Fruit fly (Drosophila melanogaster) whole organism, adult: ENCODE data around the gene trio.

Experiments
- CG11617 ChIP-seq: fragments of 200-800 bp; sonication (Bioruptor generic); optimal IDR thresholded peaks from 2 replicates; lab custom pipeline; 2017; ENCODE audit warnings: mild to moderate bottlenecking, missing biosample characterization, missing genetic modification reagents, missing genetic modification characterization
- CG12768 ChIP-seq: fragments of 200-800 bp; sonication (Bioruptor generic); optimal IDR thresholded peaks from 2 replicates; lab custom pipeline; 2017; ENCODE audit warnings: missing biosample characterization, missing genetic modification characterization, mild to moderate bottlenecking, moderate library complexity, missing genetic modification reagents
- CG14711 ChIP-seq: fragments of 200-800 bp; sonication (Bioruptor generic); optimal IDR thresholded peaks from 2 replicates; lab custom pipeline; 2018; ENCODE audit warnings: missing biosample characterization, mild to moderate bottlenecking, missing genetic modification characterization, moderate library complexity
- CG1620 ChIP-seq: fragments of 200-800 bp; sonication (Bioruptor generic); optimal IDR thresholded peaks from 2 replicates; lab custom pipeline; 2016; ENCODE audit warnings: missing biosample characterization, missing genetic modification characterization
- CG33017 ChIP-seq: fragments of 200-800 bp; sonication (Bioruptor generic); optimal IDR thresholded peaks from 2 replicates; lab custom pipeline; 2018; ENCODE audit warnings: missing biosample characterization, mild to moderate bottlenecking, missing genetic modification characterization, moderate library complexity
- CG5204 ChIP-seq: fragments of 200-800 bp; sonication (Bioruptor generic); optimal IDR thresholded peaks from 2 replicates; lab custom pipeline; 2016; ENCODE audit warnings: missing biosample characterization, missing genetic modification characterization
- CG7045 ChIP-seq: fragments of 200-800 bp; sonication (Bioruptor generic); optimal IDR thresholded peaks from 2 replicates; lab custom pipeline; 2017; ENCODE audit warnings: missing biosample characterization, mild to moderate bottlenecking, missing genetic modification characterization
- CG7101 ChIP-seq: fragments of 200-800 bp; sonication (Bioruptor generic); optimal IDR thresholded peaks from 2 replicates; lab custom pipeline; 2018; ENCODE audit warnings: missing biosample characterization, mild to moderate bottlenecking, missing genetic modification characterization, moderate library complexity
- Clk ChIP-seq: fragments of 200-800 bp; sonication (Bioruptor generic); optimal IDR thresholded peaks from 2 replicates; lab custom pipeline; 2017; ENCODE audit warnings: missing biosample characterization, missing genetic modification characterization
- Crg-1 ChIP-seq: fragments of 200-800 bp; sonication (Bioruptor generic); optimal IDR thresholded peaks from 2 replicates; lab custom pipeline; 2016; ENCODE audit warnings: missing biosample characterization, missing genetic modification characterization
- Hr96 ChIP-seq: fragments of 200-800 bp; sonication (Bioruptor generic); optimal IDR thresholded peaks from 2 replicates; lab custom pipeline; 2016; ENCODE audit warnings: missing biosample characterization, missing genetic modification characterization
- Mnt ChIP-seq: fragments of 200-800 bp; sonication (Bioruptor generic); optimal IDR thresholded peaks from 2 replicates; lab custom pipeline; 2016; ENCODE audit warnings: missing biosample characterization, mild to moderate bottlenecking, missing genetic modification characterization
- bab1 ChIP-seq: fragments of 200-800 bp; sonication (Bioruptor generic); optimal IDR thresholded peaks from 3 replicates; lab custom pipeline; 2019; ENCODE audit warnings: missing biosample characterization, mild to moderate bottlenecking, missing genetic modification characterization, moderate library complexity
- cic ChIP-seq: fragments of 200-800 bp; sonication (Bioruptor generic); optimal IDR thresholded peaks from 2 replicates; lab custom pipeline; 2017; ENCODE audit warnings: missing biosample characterization, mild to moderate bottlenecking, missing genetic modification characterization, moderate library complexity
- cnc ChIP-seq, 2 experiments: fragments of >200 bp; optimal IDR thresholded peaks; 2 replicates each; lab custom pipeline; 2017
- kay ChIP-seq: fragments of 200-800 bp; sonication (Bioruptor generic); peaks from one replicate; lab custom pipeline; 2016; ENCODE audit warnings: missing biosample characterization, missing genetic modification characterization, borderline replicate concordance
- ovo ChIP-seq: fragments of 200-800 bp; sonication (Bioruptor generic); optimal IDR thresholded peaks from 2 replicates; lab custom pipeline; 2016; ENCODE audit warnings: missing biosample characterization, missing genetic modification characterization
- pad ChIP-seq: fragments of 200-800 bp; sonication (Bioruptor generic); optimal IDR thresholded peaks from 3 replicates; lab custom pipeline; 2017; ENCODE audit warnings: missing biosample characterization, missing genetic modification characterization, mild to moderate bottlenecking, moderate library complexity, missing genetic modification reagents
- tj ChIP-seq: fragments of 200-800 bp; sonication (Bioruptor generic); optimal IDR thresholded peaks from 3 replicates; lab custom pipeline; 2017; ENCODE audit warnings: missing biosample characterization, mild to moderate bottlenecking, missing genetic modification characterization, moderate library complexity
- toe ChIP-seq: fragments of 200-800 bp; sonication (Bioruptor generic); optimal IDR thresholded peaks from 2 replicates; lab custom pipeline; 2016; ENCODE audit warnings: missing biosample characterization, missing genetic modification characterization

Gene trio

dm6 chr3L:1022206-1022605 is 12.5 kb downstream of the trio start:
- TF ChIP-seq Mnt (GFP tag; lab: Kevin White, UChicago) = no peak
- no peak for TF ChIP-seq toe (GFP tag; lab: Kevin White, UChicago)
- TF ChIP-seq CG12768 (GFP tag; lab: Kevin White, UChicago) = no peak
- TF ChIP-seq CG14711 (tag; lab: Kevin White, UChicago) = no peak
- TF ChIP-seq ovo (GFP tag; lab: Kevin White, UChicago) = no peak
- TF ChIP-seq cnc (optimal IDR thresholded peaks at IDR 0.05; lab: Kevin White, UChicago) = no peak
- no peak for TF ChIP-seq CG1620
- TF ChIP-seq tj (GFP tag; lab: Kevin White, UChicago) = no peak
- TF ChIP-seq Hr96 (GFP tag; lab: Kevin White, UChicago) = no peak
- no peak for TF ChIP-seq kay (GFP tag; lab: Kevin White, UChicago)
- TF ChIP-seq Crg-1 (GFP tag; lab: Kevin White, UChicago) = no peak
- no peak for TF ChIP-seq CG7045 (GFP tag; lab: Kevin White, UChicago)
- no peak for TF ChIP-seq CG11617
- no peak for TF ChIP-seq CG5204
- TF ChIP-seq CG33017 (tag; lab: Kevin White, UChicago) = no peak
- no peak for TF ChIP-seq cic

DNA sequence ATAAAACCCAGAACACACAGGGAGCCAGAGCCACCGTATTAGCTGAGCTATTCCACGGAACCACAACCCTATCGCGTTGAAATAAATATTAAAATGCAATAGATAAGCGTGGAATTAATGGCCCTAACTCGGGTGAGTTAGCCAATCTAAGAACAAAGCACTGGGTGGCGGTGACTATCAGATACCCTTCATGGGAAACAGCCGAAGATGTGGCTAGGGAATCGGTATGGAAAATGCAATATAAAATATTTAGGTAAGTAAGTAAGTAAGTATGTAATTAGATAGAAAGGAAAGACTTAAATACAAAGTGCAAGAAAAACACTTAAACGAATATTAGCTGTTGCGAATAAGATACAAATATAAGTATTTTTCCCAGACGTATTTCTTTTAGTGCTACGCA is 13.0 kb downstream of the trio start:
- TF ChIP-seq tj (GFP tag; lab: Kevin White, UChicago) (no peak), pad (GFP tag; lab: Kevin White, UChicago) (no peak), Crg-1 (GFP tag; lab: Kevin White, UChicago) (no peak), CG5204 (no peak), CG11617 (no peak), CG12768 (GFP tag; lab: Kevin White, UChicago) (no peak), cnc (optimal IDR thresholded peaks at IDR 0.05; lab: Kevin White, UChicago) (no peak), bab1 (GFP tag; lab: Kevin White, UChicago) (no peak), CG33017 (tag; lab: Kevin White, UChicago) (no peak), Hr96 (GFP tag; lab: Kevin White, UChicago) (no peak), CG1620 (no peak), CG14711 (tag; lab: Kevin White, UChicago) (no peak), Clk (GFP tag; lab: Kevin White, UChicago) (no peak), cic (no peak), ovo (GFP tag; lab: Kevin White, UChicago) (no peak), CG7101 (tag; lab: Kevin White, UChicago) (no peak), toe (GFP tag; lab: Kevin White, UChicago) (no peak), Mnt (GFP tag; lab: Kevin White, UChicago) (no peak)

dm6 chr3L:1019876-1020275 is 14.8 kb downstream of the trio start:
- no peak for TF ChIP-seq bab1 (GFP tag; lab: Kevin White, UChicago)
- TF ChIP-seq toe (GFP tag; lab: Kevin White, UChicago) = no peak

dm6 chr3L:1010969-1011368 is 23.7 kb downstream of the trio start:
- TF ChIP-seq CG7101 (tag; lab: Kevin White, UChicago) (no peak), CG7045 (GFP tag; lab: Kevin White, UChicago) (peak; percentile 31), CG14711 (tag; lab: Kevin White, UChicago) (no peak), Hr96 (GFP tag; lab: Kevin White, UChicago) (no peak)

DNA sequence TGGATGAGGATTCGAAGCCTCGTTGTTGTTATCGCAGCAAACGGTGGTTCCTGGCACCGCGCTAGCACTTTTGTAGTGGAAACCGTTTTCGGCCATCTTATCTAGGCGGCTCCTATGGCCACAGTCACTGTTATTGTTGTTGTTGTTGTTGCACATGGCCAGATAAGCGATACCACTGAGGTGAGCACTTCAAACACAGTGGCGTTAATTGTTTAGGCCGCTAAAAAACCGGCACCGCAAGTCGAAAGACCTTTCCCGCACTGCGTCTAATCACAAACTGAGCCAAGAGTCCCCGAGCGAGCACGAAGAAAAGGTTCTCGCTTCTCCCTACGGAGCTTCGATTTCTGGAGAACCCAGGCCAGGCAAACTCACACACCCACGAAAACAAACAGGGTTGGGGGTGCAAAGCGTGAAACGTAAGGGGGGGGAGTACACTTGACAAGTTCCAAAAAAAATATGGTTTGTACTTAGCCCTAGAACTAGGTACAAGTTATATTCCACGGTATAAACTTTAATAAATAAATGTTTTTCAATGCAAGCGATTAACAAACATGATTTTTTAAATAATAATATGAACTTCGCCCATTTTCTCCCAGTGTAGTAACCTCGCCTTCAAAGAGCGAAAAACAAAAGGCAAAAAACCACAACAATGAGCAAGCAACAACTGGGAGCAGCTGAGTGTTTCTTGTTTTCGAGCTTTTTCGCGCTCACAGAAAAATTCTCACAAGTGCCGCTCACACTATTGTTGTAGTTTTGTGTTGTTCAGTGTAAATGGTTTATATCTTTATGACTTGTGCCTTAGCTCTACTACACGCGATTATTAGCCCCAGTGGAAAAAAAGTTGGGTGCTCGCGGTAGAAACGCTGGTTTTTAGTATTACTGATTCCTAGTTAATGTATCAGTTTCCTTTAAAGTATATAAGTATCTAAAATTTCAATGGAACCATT is 26.9 kb downstream of the trio start:
- TF ChIP-seq Hr96 (GFP tag; lab: Kevin White, UChicago) = peak; percentile 83
- peak; percentile 55 for TF ChIP-seq Clk (GFP tag; lab: Kevin White, UChicago)
- TF ChIP-seq kay (GFP tag; lab: Kevin White, UChicago) = peak; percentile 21
- peak; percentile 6 for TF ChIP-seq toe (GFP tag; lab: Kevin White, UChicago)
- peak; percentile 78 for TF ChIP-seq CG7045 (GFP tag; lab: Kevin White, UChicago)
- peak; percentile 70 for TF ChIP-seq CG33017 (tag; lab: Kevin White, UChicago)
- TF ChIP-seq CG1620 = no peak
- TF ChIP-seq CG14711 (tag; lab: Kevin White, UChicago) = peak; percentile 81
- TF ChIP-seq CG5204 = no peak
- peak; percentile 57 for TF ChIP-seq cic
- peak; percentile 3 for TF ChIP-seq ovo (GFP tag; lab: Kevin White, UChicago)
- TF ChIP-seq Crg-1 (GFP tag; lab: Kevin White, UChicago) = peak; percentile 19
- peak; percentile 79 for TF ChIP-seq CG11617
- no peak for TF ChIP-seq cnc (optimal IDR thresholded peaks at IDR 0.05; lab: Kevin White, UChicago)
- peak; percentile 33 for TF ChIP-seq tj (GFP tag; lab: Kevin White, UChicago)
- TF ChIP-seq Mnt (GFP tag; lab: Kevin White, UChicago) = peak; percentile 75
- peak; percentile 81 for TF ChIP-seq CG12768 (GFP tag; lab: Kevin White, UChicago)
- peak; percentile 81 for TF ChIP-seq CG7101 (tag; lab: Kevin White, UChicago)
- TF ChIP-seq bab1 (GFP tag; lab: Kevin White, UChicago) = peak; percentile 30
- TF ChIP-seq pad (GFP tag; lab: Kevin White, UChicago) = peak; percentile 51

DNA sequence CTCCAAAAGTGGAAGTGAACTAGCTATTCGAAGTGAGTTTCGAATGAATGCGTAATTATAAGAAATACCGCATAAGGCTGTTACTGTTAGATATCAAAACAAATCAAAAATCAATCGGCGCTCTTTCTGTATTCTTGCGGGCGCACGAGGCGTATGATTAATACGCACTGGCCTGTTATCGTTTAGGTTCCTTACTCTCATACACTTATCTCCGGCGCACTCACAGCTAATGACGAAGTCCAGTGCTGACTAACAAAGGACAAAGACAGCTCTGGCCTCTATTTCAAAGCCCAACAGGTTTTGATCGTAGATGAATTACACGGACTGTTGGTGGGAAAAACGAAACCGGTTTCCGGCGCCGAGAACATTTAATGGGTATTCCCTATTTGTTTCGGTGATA is 28.8 kb downstream of the trio start:
- TF ChIP-seq Clk (GFP tag; lab: Kevin White, UChicago) (no peak), CG11617 (no peak), CG7045 (GFP tag; lab: Kevin White, UChicago) (no peak), tj (GFP tag; lab: Kevin White, UChicago) (no peak), CG1620 (no peak), CG33017 (tag; lab: Kevin White, UChicago) (no peak)
